Worm (Caenorhabditis elegans) whole organism, L2 larva: ENCODE measurements around the gene srg-55.

Source experiments
- ceh-16 ChIP-seq: fragments of 150-350 bp; optimal IDR thresholded peaks from 2 replicates; lab custom pipeline; 2014; ENCODE audit warnings: missing biosample characterization, missing genetic modification characterization
- dmd-4 ChIP-seq: sonication (generic microtip); optimal IDR thresholded peaks from 2 replicates; lab custom pipeline; 2017; ENCODE audit warnings: missing biosample characterization, missing genetic modification characterization
- elt-3 ChIP-seq: sonication (generic microtip); optimal IDR thresholded peaks from 2 replicates; lab custom pipeline; 2017; ENCODE audit warnings: missing biosample characterization, missing genetic modification characterization
- mdl-1 ChIP-seq, 2 experiments: fragments of 150-350 bp in 1 of 2; sonication (generic microtip) in 1 of 2; optimal IDR thresholded peaks; 2 replicates each; lab custom pipeline; 2017; ENCODE audit warnings: missing biosample characterization in 2 of 2, missing genetic modification characterization in 2 of 2
- nhr-11 ChIP-seq: fragments of 150-350 bp; optimal IDR thresholded peaks from 2 replicates; lab custom pipeline; 2014; ENCODE audit warnings: missing biosample characterization, missing genetic modification characterization
- nhr-12 ChIP-seq: fragments of 150-350 bp; optimal IDR thresholded peaks from 2 replicates; lab custom pipeline; 2014; ENCODE audit warnings: missing biosample characterization, missing genetic modification characterization
- nhr-77 ChIP-seq: fragments of 150-350 bp; optimal IDR thresholded peaks from 2 replicates; lab custom pipeline; 2014; ENCODE audit warnings: missing biosample characterization, missing genetic modification characterization
- snpc-4 ChIP-seq: fragments of 150-350 bp; optimal IDR thresholded peaks from 2 replicates; lab custom pipeline; 2014; ENCODE audit warnings: missing biosample characterization, missing genetic modification characterization
- unc-62 ChIP-seq: fragments of 150-350 bp; optimal IDR thresholded peaks from 2 replicates; lab custom pipeline; 2014; ENCODE audit warnings: missing biosample characterization, missing genetic modification reagents, missing genetic modification characterization
- zag-1 ChIP-seq: fragments of 150-350 bp; optimal IDR thresholded peaks from 2 replicates; lab custom pipeline; 2014; ENCODE audit warnings: missing biosample characterization, missing genetic modification characterization
- ztf-4 ChIP-seq: fragments of 150-350 bp; optimal IDR thresholded peaks from 2 replicates; lab custom pipeline; 2014; ENCODE audit warnings: missing biosample characterization, missing genetic modification characterization

DNA sequence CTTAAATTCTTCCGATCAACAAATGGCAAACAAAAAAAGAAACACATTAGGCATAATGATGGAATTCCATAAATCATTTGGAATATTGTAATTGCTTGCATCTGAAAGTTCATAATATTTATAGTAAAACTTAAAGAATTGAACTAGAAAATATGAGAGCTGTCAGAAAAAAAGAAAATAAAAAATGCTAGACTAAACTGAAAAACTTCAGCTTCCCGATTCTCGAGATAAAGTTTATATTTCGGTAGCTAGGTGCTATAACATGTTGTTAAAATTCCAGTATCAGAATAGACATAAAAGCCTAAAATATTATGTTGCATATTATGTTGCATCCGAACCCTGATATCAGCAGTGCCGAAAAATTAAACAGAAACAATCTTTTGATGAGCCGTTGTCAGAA is 4.0 kb downstream of the srg-55 start, which contains the start of gene srg-54:
- TF ChIP-seq nhr-11 (tag; lab: Kevin White, UChicago) = no peak
- no peak for TF ChIP-seq dmd-4
- no peak for TF ChIP-seq mdl-1 (tag; optimal IDR thresholded peaks at IDR 0.05; lab: Kevin White, UChicago)
- no peak for TF ChIP-seq snpc-4
- TF ChIP-seq zag-1 (tag; lab: Kevin White, UChicago) = no peak
- TF ChIP-seq unc-62 = no peak
- TF ChIP-seq elt-3 = no peak
- TF ChIP-seq nhr-12 (tag; lab: Kevin White, UChicago) = no peak
- TF ChIP-seq ceh-16 (tag; lab: Kevin White, UChicago) = no peak
- no peak for TF ChIP-seq nhr-77
- TF ChIP-seq ztf-4 (tag; lab: Kevin White, UChicago) = no peak
